Worm (Caenorhabditis elegans): ENCODE results near the gene pqn-39.

DNA sequence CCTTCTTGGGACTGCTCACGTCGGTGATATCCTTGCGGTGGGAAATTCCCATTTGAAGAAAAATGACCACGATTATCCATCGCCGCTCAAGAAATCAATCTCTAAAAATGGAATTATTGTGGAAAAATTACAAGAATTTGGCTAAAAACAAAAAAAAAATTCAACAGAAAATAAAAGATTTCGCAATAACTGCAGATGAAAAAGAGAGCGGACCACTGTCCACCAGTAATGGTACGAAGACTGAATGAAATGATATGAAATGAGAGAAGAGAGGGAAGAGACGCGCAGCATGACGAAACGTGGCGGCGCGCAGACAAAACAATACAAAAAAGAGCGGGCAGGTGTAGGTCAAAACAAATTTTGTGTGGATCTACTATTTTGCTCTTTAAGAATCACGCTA lies 38.9 kb downstream of the pqn-39 start, which contains the start of gene meg-1:
- TF ChIP-seq dao-5 (tag; optimal IDR thresholded peaks at IDR 0.05), result no peak
- no peak for TF ChIP-seq him-1 (tag; optimal IDR thresholded peaks at IDR 0.05)

All from whole organism, L4/young adult.